Fruit fly (Drosophila melanogaster) whole organism, adult: ENCODE results near the gene CG34180.
A peak's percentile ranks its signal among the peaks of the same experiment; 100 is the strongest.

Experiments used
- CG1620 ChIP-seq: fragments of 200-800 bp; sonication (Bioruptor generic); optimal IDR thresholded peaks from 2 replicates; lab custom pipeline; 2016; ENCODE audit warnings: missing biosample characterization, missing genetic modification characterization
- ovo ChIP-seq: fragments of 200-800 bp; sonication (Bioruptor generic); optimal IDR thresholded peaks from 2 replicates; lab custom pipeline; 2016; ENCODE audit warnings: missing biosample characterization, missing genetic modification characterization

dm6 chr2L:6100202-6100689 lies 39.9 kb downstream of the CG34180 start, which contains the start of gene stai:
- TF ChIP-seq ovo (GFP tag; lab: Kevin White, UChicago) (peak; percentile 51), CG1620 (GFP tag; lab: Kevin White, UChicago) (no peak)
